Worm (Caenorhabditis elegans): ENCODE results near the gene srlf-29.
A peak's percentile ranks its signal among the peaks of the same experiment; 100 is the strongest.

srlf-29 gene

ce11 chrII:1661300-1661838 is 4.8 kb upstream of the srlf-29 start:
- TF ChIP-seq dmd-6 (GFP tag; IDR thresholded peaks at IDR 0.05) = peak; percentile 23; the same call in 1 of the 2 replicates
- TF ChIP-seq mes-2 (tag; optimal IDR thresholded peaks at IDR 0.05; ENCODE audit: poor library complexity, severe bottlenecking) = peak; percentile 26
- TF ChIP-seq Y48G9A.11 (GFP tag; IDR thresholded peaks at IDR 0.05) = peak; percentile 72
- TF ChIP-seq duxl-1 (tag; optimal IDR thresholded peaks at IDR 0.05; ENCODE audit: poor library complexity) = peak; percentile 51
- TF ChIP-seq D1046.2 (GFP tag; IDR thresholded peaks at IDR 0.05) = 0 out of 2 replicates have a peak, but pooled peaks have one; percentile 24
- 0 out of 2 replicates have a peak, but pooled peaks have one; percentile 16 for TF ChIP-seq tra-1 (GFP tag; IDR thresholded peaks at IDR 0.05)
- 0 out of 2 replicates have a peak, but pooled peaks have one; percentile 43 for TF ChIP-seq T26A8.4 (GFP tag; IDR thresholded peaks at IDR 0.05)
- peak; percentile 49 for TF ChIP-seq hmg-1.1 (GFP tag; IDR thresholded peaks at IDR 0.05)

- TF ChIP-seq dpl-1 (GFP tag; optimal IDR thresholded peaks at IDR 0.05) = no peak
- no peak for TF ChIP-seq T26A8.4 (GFP tag; IDR thresholded peaks at IDR 0.05)
- TF ChIP-seq rbr-2 (tag; optimal IDR thresholded peaks at IDR 0.05) = no peak
- peak; percentile 51 for TF ChIP-seq mes-2 (tag; optimal IDR thresholded peaks at IDR 0.05; ENCODE audit: poor library complexity, severe bottlenecking)
- TF ChIP-seq lsy-2 (tag; optimal IDR thresholded peaks at IDR 0.05) = peak in 1 of 2 experiments; percentile 46
Observed at ce11 chrII:1662881-1663280, 3.2 kb upstream of the srlf-29 start, which contains the start of gene ZC204.14. ZC204.14 (minus strand) TSS chrII:1662949.

ce11 chrII:1663516-1663915 is 2.6 kb upstream of the srlf-29 start, which contains the start of gene duxl-1:
duxl-1 (plus strand) TSS chrII:1663699.
- no peak for TF ChIP-seq arid-1 (GFP tag; conservative IDR thresholded peaks at IDR 0.05)
- no peak for TF ChIP-seq spr-1 (tag; optimal IDR thresholded peaks at IDR 0.05)
- TF ChIP-seq dmd-6 (GFP tag; IDR thresholded peaks at IDR 0.05) = peak; percentile 76
- TF ChIP-seq nhr-42 (GFP tag; IDR thresholded peaks at IDR 0.05) = no peak
- TF ChIP-seq dmd-8 (GFP tag; IDR thresholded peaks at IDR 0.05) = no peak
- TF ChIP-seq unc-39 (tag; optimal IDR thresholded peaks at IDR 0.05) = no peak
- no peak for TF ChIP-seq saeg-2 (GFP tag; IDR thresholded peaks at IDR 0.05)
- TF ChIP-seq Y105C5A.15 (GFP tag; IDR thresholded peaks at IDR 0.05) = no peak
- no peak for TF ChIP-seq unc-130 (GFP tag; optimal IDR thresholded peaks at IDR 0.05)
- TF ChIP-seq T20F7.1 (GFP tag; optimal IDR thresholded peaks at IDR 0.05) = no peak
- peak; percentile 93 for TF ChIP-seq aha-1 (tag)
- TF ChIP-seq zip-11 (GFP tag; IDR thresholded peaks at IDR 0.05) = no peak
- TF ChIP-seq nhr-48 (tag; optimal IDR thresholded peaks at IDR 0.05) = peak; percentile 6
- TF ChIP-seq nhr-76 (tag; optimal IDR thresholded peaks at IDR 0.05) = no peak
- TF ChIP-seq set-16 (GFP tag; IDR thresholded peaks at IDR 0.05) = no peak
- no peak for TF ChIP-seq skn-1 (tag; optimal IDR thresholded peaks at IDR 0.05)
- no peak for TF ChIP-seq daf-16 (GFP tag; optimal IDR thresholded peaks at IDR 0.05)
- no peak for TF ChIP-seq daf-16 (tag; optimal IDR thresholded peaks at IDR 0.05)
- TF ChIP-seq daf-8 (GFP tag; IDR thresholded peaks at IDR 0.05) = no peak
- TF ChIP-seq ceh-44 (GFP tag; IDR thresholded peaks at IDR 0.05) = no peak
- TF ChIP-seq spr-3 (GFP tag; optimal IDR thresholded peaks at IDR 0.05) = no peak
- TF ChIP-seq nhr-237 (tag; optimal IDR thresholded peaks at IDR 0.05) = no peak
- no peak for TF ChIP-seq daf-19 (GFP tag; conservative IDR thresholded peaks at IDR 0.05)
- no peak for TF ChIP-seq lin-38 (GFP tag; IDR thresholded peaks at IDR 0.05)
- no peak for TF ChIP-seq mxl-2 (GFP tag; conservative IDR thresholded peaks at IDR 0.05)
- TF ChIP-seq F37D6.2 (tag; optimal IDR thresholded peaks at IDR 0.05) = no peak
- no peak for TF ChIP-seq cey-2 (tag; optimal IDR thresholded peaks at IDR 0.05; ENCODE audit: borderline replicate concordance, insufficient read depth)
- no peak for TF ChIP-seq ceh-82 (tag; optimal IDR thresholded peaks at IDR 0.05)
- TF ChIP-seq hmg-1.1 (GFP tag; IDR thresholded peaks at IDR 0.05) = peak; percentile 33; the same call in 1 of the 2 replicates
- no peak for TF ChIP-seq R02D3.7 (tag; optimal IDR thresholded peaks at IDR 0.05)
- no peak for TF ChIP-seq lin-1 (GFP tag; IDR thresholded peaks at IDR 0.05)
- no peak for TF ChIP-seq nhr-11 (tag; optimal IDR thresholded peaks at IDR 0.05)
- no peak for TF ChIP-seq mdt-29 (GFP tag; IDR thresholded peaks at IDR 0.05)
- TF ChIP-seq lin-13 (GFP tag; optimal IDR thresholded peaks at IDR 0.05) = no peak
- TF ChIP-seq duxl-1 (tag; optimal IDR thresholded peaks at IDR 0.05; ENCODE audit: poor library complexity) = peak; percentile 88
- no peak for TF ChIP-seq rbr-2 (tag; optimal IDR thresholded peaks at IDR 0.05)
- peak in 1 of 2 experiments; percentile 81 for TF ChIP-seq unc-62 (GFP tag; optimal IDR thresholded peaks at IDR 0.05 in 1 of 2)
- no peak for TF ChIP-seq unc-62 (tag; optimal IDR thresholded peaks at IDR 0.05)
- TF ChIP-seq dmd-9 (GFP tag; IDR thresholded peaks at IDR 0.05) = no peak
- no peak for TF ChIP-seq F44E2.7 (GFP tag; IDR thresholded peaks at IDR 0.05)
